Fruit fly (Drosophila melanogaster) whole organism, embryonic: ENCODE data around the gene Dpm1.

Source experiments
- Bgb ChIP-seq: fragments of 200-800 bp; sonication (Bioruptor generic); IDR thresholded peaks from 2 replicates; pipeline ENCODE4 v1.3.6; 2022; ENCODE audit warnings: missing biosample characterization, missing genetic modification characterization; ENCODE audit not compliant: partially characterized antibody
- CG1024 ChIP-seq: fragments of 200-800 bp; sonication (Bioruptor generic); IDR thresholded peaks from 2 replicates; pipeline ENCODE4 v1.3.6; 2022; ENCODE audit warnings: missing biosample characterization, missing genetic modification characterization
- CG11695 ChIP-seq: fragments of 200-800 bp; sonication (Bioruptor generic); IDR thresholded peaks from 3 replicates; pipeline ENCODE4 v1.3.6; 2022; ENCODE audit warnings: missing biosample characterization, missing genetic modification characterization
- CG11723 ChIP-seq: fragments of 200-800 bp; sonication (Bioruptor generic); optimal IDR thresholded peaks from 2 replicates; lab custom pipeline; 2017; ENCODE audit warnings: missing biosample characterization, mild to moderate bottlenecking, missing genetic modification characterization
- CG12219 ChIP-seq: fragments of 200-800 bp; sonication (Bioruptor generic); optimal IDR thresholded peaks from 3 replicates; lab custom pipeline; 2018; ENCODE audit warnings: missing biosample characterization, mild to moderate bottlenecking, missing genetic modification characterization
- CG12236 ChIP-seq: fragments of 200-800 bp; sonication (Bioruptor generic); optimal IDR thresholded peaks from 2 replicates; lab custom pipeline; 2016; ENCODE audit warnings: missing biosample characterization, missing genetic modification characterization
- CG12942 ChIP-seq: fragments of 200-800 bp; sonication (Bioruptor generic); optimal IDR thresholded peaks from 3 replicates; lab custom pipeline; 2016; ENCODE audit warnings: missing biosample characterization, missing genetic modification characterization
- CG14860 ChIP-seq: fragments of 200-800 bp; sonication (Bioruptor generic); IDR thresholded peaks from 3 replicates; pipeline ENCODE4 v1.3.6; 2022; ENCODE audit warnings: missing biosample characterization, missing genetic modification characterization; ENCODE audit not compliant: partially characterized antibody
- CG15011 ChIP-seq: fragments of 200-800 bp; sonication (Bioruptor generic); optimal IDR thresholded peaks from 3 replicates; lab custom pipeline; 2018; ENCODE audit warnings: missing biosample characterization, mild to moderate bottlenecking, missing genetic modification characterization
- CG16779 ChIP-seq: fragments of 200-800 bp; sonication (Bioruptor generic); IDR thresholded peaks from 2 replicates; pipeline ENCODE4 v1.3.6; 2022; ENCODE audit warnings: missing biosample characterization, missing genetic modification characterization
- CG1832 ChIP-seq: fragments of 200-800 bp; sonication (Bioruptor generic); optimal IDR thresholded peaks from 2 replicates; lab custom pipeline; 2017; ENCODE audit warnings: missing biosample characterization, mild to moderate bottlenecking, missing genetic modification characterization, inconsistent platforms
- CG18599 ChIP-seq: fragments of 200-800 bp; sonication (Bioruptor generic); optimal IDR thresholded peaks from 3 replicates; lab custom pipeline; 2017; ENCODE audit warnings: missing biosample characterization, missing genetic modification characterization, mild to moderate bottlenecking, moderate library complexity, missing genetic modification reagents
- CG2875 ChIP-seq: fragments of 200-800 bp; sonication (Bioruptor generic); optimal IDR thresholded peaks from 2 replicates; lab custom pipeline; 2017; ENCODE audit warnings: missing biosample characterization, mild to moderate bottlenecking, missing genetic modification characterization, missing genetic modification reagents
- CG33213 ChIP-seq: fragments of 200-800 bp; sonication (Bioruptor generic); optimal IDR thresholded peaks from 3 replicates; lab custom pipeline; 2016; ENCODE audit warnings: missing biosample characterization, missing genetic modification characterization
- CG34376 ChIP-seq: fragments of 200-800 bp; sonication (Bioruptor generic); optimal IDR thresholded peaks from 2 replicates; lab custom pipeline; 2018; ENCODE audit warnings: missing biosample characterization, mild to moderate bottlenecking, missing genetic modification characterization
- CG4328 ChIP-seq: fragments of 200-800 bp; sonication (Bioruptor generic); optimal IDR thresholded peaks from 3 replicates; lab custom pipeline; 2017; ENCODE audit warnings: missing biosample characterization, missing genetic modification reagents, missing genetic modification characterization
- CG43689 ChIP-seq: fragments of 200-800 bp; sonication (Bioruptor generic); IDR thresholded peaks from 2 replicates; pipeline ENCODE4 v1.3.6; 2022; ENCODE audit warnings: missing biosample characterization, missing genetic modification characterization
- CG4617 ChIP-seq: fragments of 200-800 bp; sonication (Bioruptor generic); optimal IDR thresholded peaks from 3 replicates; lab custom pipeline; 2016; ENCODE audit warnings: missing biosample characterization, missing genetic modification characterization, borderline replicate concordance
- CG4707 ChIP-seq: fragments of 200-800 bp; sonication (Bioruptor generic); optimal IDR thresholded peaks from 2 replicates; lab custom pipeline; 2018; ENCODE audit warnings: missing biosample characterization, mild to moderate bottlenecking, missing genetic modification characterization, moderate library complexity
- CG6854 ChIP-seq: fragments of 200-800 bp; sonication (Bioruptor generic); optimal IDR thresholded peaks from 3 replicates; lab custom pipeline; 2017; ENCODE audit warnings: missing biosample characterization, mild to moderate bottlenecking, missing genetic modification characterization
- CG7786 ChIP-seq: fragments of 200-800 bp; sonication (Bioruptor generic); optimal IDR thresholded peaks from 2 replicates; lab custom pipeline; 2016; ENCODE audit warnings: missing biosample characterization, missing genetic modification characterization
- CG9817 ChIP-seq: fragments of 200-800 bp; sonication (Bioruptor generic); optimal IDR thresholded peaks from 2 replicates; lab custom pipeline; 2018; ENCODE audit warnings: missing biosample characterization, mild to moderate bottlenecking, missing genetic modification characterization, moderate library complexity
- Dek ChIP-seq: fragments of 200-800 bp; sonication (Bioruptor generic); optimal IDR thresholded peaks from 3 replicates; lab custom pipeline; 2019; ENCODE audit warnings: missing biosample characterization, mild to moderate bottlenecking, missing genetic modification characterization, moderate library complexity
- Dref ChIP-seq: fragments of 200-800 bp; sonication (Bioruptor generic); IDR thresholded peaks from 2 replicates; pipeline ENCODE4 v1.3.6; 2022; ENCODE audit warnings: missing biosample characterization, missing genetic modification characterization
- Gug ChIP-seq: fragments of 200-800 bp; sonication (Bioruptor generic); IDR thresholded peaks from 4 replicates; pipeline ENCODE4 v1.3.6; 2022; ENCODE audit warnings: missing biosample characterization, missing genetic modification characterization
- HLH54F ChIP-seq: fragments of 200-800 bp; sonication (Bioruptor generic); optimal IDR thresholded peaks from 3 replicates; lab custom pipeline; 2016; ENCODE audit warnings: missing biosample characterization, missing genetic modification characterization
- Hmr ChIP-seq: fragments of 200-800 bp; sonication (Bioruptor generic); optimal IDR thresholded peaks from 3 replicates; lab custom pipeline; 2017; ENCODE audit warnings: mild to moderate bottlenecking, missing biosample characterization, missing genetic modification reagents, missing genetic modification characterization
- Hr3 ChIP-seq: fragments of 200-800 bp; sonication (Bioruptor generic); optimal IDR thresholded peaks from 3 replicates; lab custom pipeline; 2016; ENCODE audit warnings: missing biosample characterization, missing genetic modification characterization
- Hr51 ChIP-seq, 2 experiments: fragments of 200-800 bp; sonication (Bioruptor generic); optimal IDR thresholded peaks; 2 replicates in 1 of 2; 3 replicates in 1 of 2; lab custom pipeline; 2016 to 2018; ENCODE audit warnings: missing biosample characterization in 2 of 2, missing genetic modification characterization in 2 of 2, mild to moderate bottlenecking in 1 of 2, moderate library complexity in 1 of 2
- MBD-R2 ChIP-seq: fragments of 200-800 bp; sonication (Bioruptor generic); IDR thresholded peaks from 2 replicates; pipeline ENCODE4 v1.3.6; 2022; ENCODE audit warnings: missing biosample characterization, missing genetic modification characterization
- Mad ChIP-seq: fragments of 200-800 bp; sonication (Bioruptor generic); optimal IDR thresholded peaks from 2 replicates; lab custom pipeline; 2016; ENCODE audit warnings: missing biosample characterization, missing genetic modification characterization
- NC2α ChIP-seq: fragments of 200-800 bp; sonication (Bioruptor generic); optimal IDR thresholded peaks from 2 replicates; lab custom pipeline; 2016; ENCODE audit warnings: missing biosample characterization, missing genetic modification characterization
- NFAT ChIP-seq: fragments of 200-800 bp; sonication (Bioruptor generic); IDR thresholded peaks from 2 replicates; pipeline ENCODE4 v1.3.6; 2022; ENCODE audit warnings: missing biosample characterization, missing genetic modification characterization
- Pdp1 ChIP-seq, 2 experiments: fragments of 200-800 bp; sonication (Bioruptor generic); optimal IDR thresholded peaks; 3 replicates each; lab custom pipeline; 2016; ENCODE audit warnings: missing biosample characterization in 2 of 2, missing genetic modification characterization in 2 of 2, mild to moderate bottlenecking in 1 of 2, moderate library complexity in 1 of 2
- Side ChIP-seq: fragments of 200-800 bp; sonication (Bioruptor generic); optimal IDR thresholded peaks from 2 replicates; lab custom pipeline; 2016; ENCODE audit warnings: missing biosample characterization, missing genetic modification characterization
- Sox100B ChIP-seq: fragments of 200-800 bp; sonication (Bioruptor generic); optimal IDR thresholded peaks from 3 replicates; lab custom pipeline; 2018; ENCODE audit warnings: missing biosample characterization, mild to moderate bottlenecking, missing genetic modification characterization
- Xbp1 ChIP-seq: fragments of 200-800 bp; sonication (Bioruptor generic); optimal IDR thresholded peaks from 3 replicates; lab custom pipeline; 2016; ENCODE audit warnings: missing biosample characterization, mild to moderate bottlenecking, missing genetic modification characterization
- eve ChIP-seq, 2 experiments: fragments of >200 bp; optimal IDR thresholded peaks; 2 replicates each; lab custom pipeline; 2017; ENCODE audit warnings: missing biosample characterization in 2 of 2, missing genetic modification characterization in 2 of 2
- fu2 ChIP-seq: fragments of 200-800 bp; sonication (Bioruptor generic); optimal IDR thresholded peaks from 2 replicates; lab custom pipeline; 2016; ENCODE audit warnings: missing biosample characterization, missing genetic modification characterization
- peb ChIP-seq: fragments of 200-800 bp; sonication (Bioruptor generic); IDR thresholded peaks from 2 replicates; pipeline ENCODE4 v1.3.6; 2022; ENCODE audit warnings: missing biosample characterization, missing genetic modification characterization
- pum ChIP-seq: fragments of 200-800 bp; sonication (Bioruptor generic); optimal IDR thresholded peaks from 2 replicates; lab custom pipeline; 2016; ENCODE audit warnings: missing biosample characterization, missing genetic modification characterization
- row ChIP-seq: fragments of 200-800 bp; sonication (Bioruptor generic); IDR thresholded peaks from 3 replicates; pipeline ENCODE4 v1.3.6; 2022; ENCODE audit warnings: missing biosample characterization, missing genetic modification characterization
- run ChIP-seq: fragments of 200-800 bp; sonication (Bioruptor generic); optimal IDR thresholded peaks from 3 replicates; lab custom pipeline; 2018; ENCODE audit warnings: missing biosample characterization, mild to moderate bottlenecking, missing genetic modification characterization
- seq ChIP-seq: fragments of 200-800 bp; sonication (Bioruptor generic); IDR thresholded peaks from 2 replicates; pipeline ENCODE4 v1.3.6; 2022; ENCODE audit warnings: missing biosample characterization, missing genetic modification characterization
- sim ChIP-seq: fragments of 200-800 bp; sonication (Bioruptor generic); IDR thresholded peaks from 2 replicates; pipeline ENCODE4 v1.3.6; 2022; ENCODE audit warnings: missing biosample characterization, missing genetic modification characterization
- tap ChIP-seq: fragments of 200-800 bp; optimal IDR thresholded peaks from 3 replicates; lab custom pipeline; 2019; ENCODE audit warnings: missing biosample characterization, mild to moderate bottlenecking, missing genetic modification characterization, moderate library complexity
- ttk ChIP-seq: fragments of 200-800 bp; sonication (Bioruptor generic); IDR thresholded peaks from 2 replicates; pipeline ENCODE4 v2.1.2; 2022; ENCODE audit warnings: missing biosample characterization, missing genetic modification characterization
- vnd ChIP-seq: fragments of 200-800 bp; sonication (Bioruptor generic); IDR thresholded peaks from 3 replicates; pipeline ENCODE4 v1.3.6; 2022; ENCODE audit warnings: missing biosample characterization, missing genetic modification characterization; ENCODE audit not compliant: partially characterized antibody
- wor ChIP-seq: fragments of 200-800 bp; sonication (Bioruptor generic); IDR thresholded peaks from 2 replicates; pipeline ENCODE4 v1.3.6; 2022; ENCODE audit warnings: missing biosample characterization, missing genetic modification characterization

Dpm1 gene

DNA sequence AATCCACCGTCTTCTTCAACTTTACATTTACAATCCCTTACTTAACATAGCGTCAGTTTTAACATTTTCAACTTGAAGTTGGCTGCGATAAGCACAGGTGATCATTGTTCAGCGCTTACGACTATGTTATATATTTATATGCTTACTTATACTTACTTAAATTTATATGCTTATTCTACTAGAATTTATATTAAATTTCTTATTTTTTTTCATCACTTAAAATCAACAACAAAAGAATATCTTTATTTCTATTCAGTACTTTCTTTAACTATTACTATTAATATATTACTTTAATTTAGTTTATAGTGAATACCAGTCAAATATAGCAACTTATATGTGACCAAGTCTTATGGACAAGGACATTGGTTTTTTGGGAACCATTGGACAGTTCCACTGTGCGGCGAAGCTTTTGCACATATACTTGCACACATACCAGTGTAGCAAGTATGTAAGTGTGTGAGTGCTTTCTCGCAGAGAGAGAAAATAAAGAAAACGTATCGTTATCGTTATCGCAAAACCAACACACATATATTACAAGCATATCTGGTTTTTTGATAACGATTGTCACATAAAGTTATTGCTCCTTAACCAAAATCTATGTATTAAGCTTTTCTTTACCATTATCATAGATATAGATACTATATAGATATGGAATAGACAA, 8.9 kb downstream of the Dpm1 start, which contains the start of gene Hasp (continued):
- TF ChIP-seq CG33213 (GFP tag; lab: Kevin White, UChicago) = no peak
- no peak for TF ChIP-seq tap
- peak; percentile 13 for TF ChIP-seq CG11723 (GFP tag; lab: Kevin White, UChicago)
- no peak; the same call in 1 of the 2 replicates for TF ChIP-seq sim (GFP tag; lab: Robert Waterston, UW)
- no peak for TF ChIP-seq Side
- TF ChIP-seq CG43689 (GFP tag; lab: Robert Waterston, UW) = no peak
- no peak for TF ChIP-seq eve (GFP tag; optimal IDR thresholded peaks at IDR 0.05; lab: Kevin White, UChicago)
- no peak for TF ChIP-seq CG4328 (GFP tag; lab: Kevin White, UChicago)
- TF ChIP-seq CG6854 = peak; percentile 46
- peak; percentile 2 for TF ChIP-seq CG4617 (GFP tag; lab: Kevin White, UChicago)
- peak; percentile 83 for TF ChIP-seq CG14860
- TF ChIP-seq fu2 (GFP tag; lab: Kevin White, UChicago) = no peak
- no peak for TF ChIP-seq peb (GFP tag; lab: Robert Waterston, UW)
- peak; percentile 62 for TF ChIP-seq Dref (GFP tag; lab: Robert Waterston, UW)
- 0 out of 2 replicates have a peak, but pooled peaks have one; percentile 6 for TF ChIP-seq seq (GFP tag; lab: Robert Waterston, UW)
- TF ChIP-seq Pdp1 (GFP tag; optimal IDR thresholded peaks at IDR 0.05; lab: Kevin White, UChicago) = peak in 1 of 2 experiments; percentile 45
- TF ChIP-seq CG4707 (GFP tag; lab: Kevin White, UChicago) = peak; percentile 79
- peak; percentile 52 for TF ChIP-seq Xbp1 (GFP tag; lab: Kevin White, UChicago)
- peak; percentile 44 for TF ChIP-seq CG12219
- no peak for TF ChIP-seq CG7786 (GFP tag; lab: Kevin White, UChicago)
- TF ChIP-seq NFAT = peak; percentile 39; the same call in 1 of the 2 replicates
- TF ChIP-seq CG16779 (GFP tag; lab: Robert Waterston, UW) = no peak
- TF ChIP-seq pum (GFP tag; lab: Kevin White, UChicago) = no peak
- TF ChIP-seq Bgb (GFP tag; lab: Robert Waterston, UW) = peak; percentile 58
- TF ChIP-seq CG12236 (GFP tag; lab: Kevin White, UChicago) = no peak
- TF ChIP-seq HLH54F = no peak
- TF ChIP-seq CG1024 (GFP tag; lab: Robert Waterston, UW) = peak; percentile 3; the same call in 1 of the 2 replicates
- TF ChIP-seq Sox100B (GFP tag; lab: Kevin White, UChicago) = no peak
- peak; percentile 33; the same call in 1 of the 2 replicates for TF ChIP-seq ttk
- TF ChIP-seq CG34376 (GFP tag; lab: Kevin White, UChicago) = no peak
- TF ChIP-seq row (GFP tag; lab: Robert Waterston, UW) = peak; percentile 77
- TF ChIP-seq Hr3 (GFP tag; lab: Kevin White, UChicago) = peak; percentile 6
- TF ChIP-seq vnd = peak; percentile 74
- peak; percentile 46 for TF ChIP-seq CG12942 (GFP tag; lab: Kevin White, UChicago)
- no peak for TF ChIP-seq NC2α
- no peak for TF ChIP-seq CG1832 (GFP tag; lab: Kevin White, UChicago)
- TF ChIP-seq Mad (GFP tag; lab: Kevin White, UChicago) = no peak
- TF ChIP-seq wor (GFP tag; lab: Robert Waterston, UW) = no peak
- TF ChIP-seq Gug = peak; percentile 45; the same call in 2 of the 4 replicates
- peak; percentile 33 for TF ChIP-seq CG2875 (GFP tag; lab: Kevin White, UChicago)
- peak; percentile 48; the same call in 1 of the 3 replicates for TF ChIP-seq CG11695
- no peak for TF ChIP-seq CG15011 (GFP tag; lab: Kevin White, UChicago)
- TF ChIP-seq CG9817 (tag; lab: Kevin White, UChicago) = no peak
- peak in 1 of 2 experiments; percentile 70 for TF ChIP-seq Hr51 (GFP tag; optimal IDR thresholded peaks at IDR 0.05; lab: Kevin White, UChicago)
- peak; percentile 18 for TF ChIP-seq Dek (tag; lab: Kevin White, UChicago)
- no peak for TF ChIP-seq run (tag; lab: Kevin White, UChicago)
- peak; percentile 43 for TF ChIP-seq Hmr (GFP tag; lab: Kevin White, UChicago)
- TF ChIP-seq MBD-R2 (GFP tag; lab: Robert Waterston, UW) = peak; percentile 39; the same call in 1 of the 2 replicates
- peak; percentile 53 for TF ChIP-seq CG18599 (GFP tag; lab: Kevin White, UChicago)
